Worm (Caenorhabditis elegans): ENCODE measurements around the gene lgc-7.

The lgc-7 gene

ce11 chrIV:14763938-14764718 is 54.7 kb downstream of the lgc-7 start:
- TF ChIP-seq nhr-11 (tag; optimal IDR thresholded peaks at IDR 0.05) (no peak), dve-1 (tag; optimal IDR thresholded peaks at IDR 0.05) (no peak), pax-1 (tag; optimal IDR thresholded peaks at IDR 0.05) (no peak), F13H6.1 (tag; optimal IDR thresholded peaks at IDR 0.05) (no peak), gmeb-2 (tag; optimal IDR thresholded peaks at IDR 0.05) (no peak), ceh-45 (GFP tag; IDR thresholded peaks at IDR 0.05) (no peak), nhr-232 (tag; optimal IDR thresholded peaks at IDR 0.05) (no peak), sdc-2 (tag; optimal IDR thresholded peaks at IDR 0.05) (no peak), che-1 (tag; optimal IDR thresholded peaks at IDR 0.05) (no peak), pat-9 (tag; optimal IDR thresholded peaks at IDR 0.05) (no peak), mec-3 (tag; optimal IDR thresholded peaks at IDR 0.05; ENCODE audit: borderline replicate concordance) (no peak)
